Worm (Caenorhabditis elegans) whole organism, young adult: Measurements from ENCODE around the gene bre-1.

Experiments
- C06A6.2 ChIP-seq: fragments of 200-800 bp; sonication (Bioruptor generic); conservative IDR thresholded peaks from 2 replicates; pipeline ENCODE4 v1.3.6; 2022; ENCODE audit warnings: missing genetic modification characterization, missing compliant biosample characterization
- C17E4.6 ChIP-seq: fragments of 200-800 bp; sonication (Bioruptor generic); IDR thresholded peaks from 2 replicates; pipeline ENCODE4 v1.3.6; 2022; ENCODE audit warnings: missing genetic modification reagents, missing genetic modification characterization, missing compliant biosample characterization
- F22D6.2 ChIP-seq: sonication (generic microtip); optimal IDR thresholded peaks from 2 replicates; lab custom pipeline; 2016; ENCODE audit warnings: mild to moderate bottlenecking, missing genetic modification characterization, missing compliant biosample characterization
- F33H1.4 ChIP-seq: fragments of 200-800 bp; sonication (Bioruptor generic); IDR thresholded peaks from 2 replicates; pipeline ENCODE4 v1.3.6; 2022; ENCODE audit warnings: missing genetic modification reagents, missing genetic modification characterization, missing compliant biosample characterization
- F57A8.1 ChIP-seq: fragments of 200-800 bp; sonication (Bioruptor generic); optimal IDR thresholded peaks from 2 replicates; lab custom pipeline; 2018; ENCODE audit warnings: mild to moderate bottlenecking, missing genetic modification characterization, moderate library complexity, missing compliant biosample characterization
- K11D2.4 ChIP-seq: fragments of 200-800 bp; sonication (Bioruptor generic); IDR thresholded peaks from 2 replicates; pipeline ENCODE4 v1.3.6; 2022; ENCODE audit warnings: missing genetic modification reagents, missing genetic modification characterization, missing compliant biosample characterization
- K12H6.12 ChIP-seq: fragments of 200-800 bp; sonication (Bioruptor generic); optimal IDR thresholded peaks from 2 replicates; lab custom pipeline; 2018; ENCODE audit warnings: mild to moderate bottlenecking, missing genetic modification characterization, missing compliant biosample characterization
- Y53F4B.3 ChIP-seq: fragments of 200-800 bp; sonication (Bioruptor generic); IDR thresholded peaks from 2 replicates; pipeline ENCODE4 v1.3.6; 2022; ENCODE audit warnings: missing genetic modification reagents, missing genetic modification characterization, missing compliant biosample characterization
- Y67H2A.10 ChIP-seq: fragments of 200-800 bp; sonication (Bioruptor generic); conservative IDR thresholded peaks from 2 replicates; pipeline ENCODE4 v1.3.6; 2022; ENCODE audit warnings: missing genetic modification reagents, missing genetic modification characterization, missing compliant biosample characterization
- Y95B8A.8 ChIP-seq: fragments of 200-800 bp; sonication (Bioruptor generic); IDR thresholded peaks from 2 replicates; pipeline ENCODE4 v1.3.6; 2022; ENCODE audit warnings: missing genetic modification reagents, missing genetic modification characterization, missing compliant biosample characterization
- ama-1 ChIP-seq, 3 experiments: fragments of 150-350 bp in 1 of 3; sonication (generic microtip) in 2 of 3; optimal IDR thresholded peaks; 2 replicates each; lab custom pipeline; 2014 to 2018; ENCODE audit warnings: missing biosample characterization in 2 of 3, missing genetic modification characterization in 2 of 3, missing genetic modification reagents in 2 of 3
- aptf-2 ChIP-seq: fragments of 200-800 bp; sonication (Bioruptor generic); conservative IDR thresholded peaks from 2 replicates; pipeline ENCODE4 v1.3.6; 2022; ENCODE audit warnings: missing genetic modification reagents, missing genetic modification characterization, missing compliant biosample characterization
- attf-5 ChIP-seq: fragments of 200-800 bp; sonication (Bioruptor generic); optimal IDR thresholded peaks from 2 replicates; lab custom pipeline; 2018; ENCODE audit warnings: mild to moderate bottlenecking, missing genetic modification characterization, missing compliant biosample characterization
- attf-6 ChIP-seq: fragments of 200-800 bp; sonication (Bioruptor generic); IDR thresholded peaks from 2 replicates; pipeline ENCODE4 v1.3.6; 2022; ENCODE audit warnings: missing genetic modification reagents, missing genetic modification characterization, missing compliant biosample characterization
- bed-1 ChIP-seq: fragments of 200-800 bp; sonication (Bioruptor generic); IDR thresholded peaks from 2 replicates; pipeline ENCODE4 v1.3.6; 2022; ENCODE audit warnings: missing genetic modification reagents, missing genetic modification characterization, missing compliant biosample characterization
- ccch-3 ChIP-seq: fragments of 200-800 bp; sonication (Bioruptor generic); optimal IDR thresholded peaks from 2 replicates; lab custom pipeline; 2018; ENCODE audit warnings: mild to moderate bottlenecking, missing genetic modification characterization, missing compliant biosample characterization
- cebp-1 ChIP-seq, 2 experiments: fragments of 200-800 bp in 1 of 2; sonication (Bioruptor generic) in 1 of 2; sonication (generic microtip) in 1 of 2; IDR thresholded peaks in 1 of 2; optimal IDR thresholded peaks in 1 of 2; 2 replicates each; pipeline versions ENCODE4 v1.3.6 to Lab custom; 2017 to 2022; ENCODE audit warnings: missing compliant biosample characterization in 2 of 2, missing genetic modification characterization in 2 of 2, mild to moderate bottlenecking in 1 of 2, missing genetic modification reagents in 1 of 2, moderate library complexity in 1 of 2
- cebp-2 ChIP-seq: fragments of 200-800 bp; sonication (Bioruptor generic); IDR thresholded peaks from 2 replicates; pipeline ENCODE4 v1.3.6; 2022; ENCODE audit warnings: missing genetic modification characterization, missing compliant biosample characterization
- ceh-100 ChIP-seq: fragments of 200-800 bp; sonication (Bioruptor generic); IDR thresholded peaks from 2 replicates; pipeline ENCODE4 v1.3.6; 2022; ENCODE audit warnings: missing genetic modification reagents, missing genetic modification characterization, missing compliant biosample characterization
- ceh-27 ChIP-seq: fragments of 200-800 bp; sonication (Bioruptor generic); optimal IDR thresholded peaks from 2 replicates; lab custom pipeline; 2018; ENCODE audit warnings: mild to moderate bottlenecking, missing genetic modification characterization, moderate library complexity, missing compliant biosample characterization
- ceh-40 ChIP-seq: fragments of 200-800 bp; sonication (Bioruptor generic); IDR thresholded peaks from 2 replicates; pipeline ENCODE4 v1.3.6; 2022; ENCODE audit warnings: missing genetic modification characterization, missing compliant biosample characterization
- chd-7 ChIP-seq: sonication (generic microtip); optimal IDR thresholded peaks from 2 replicates; lab custom pipeline; 2016; ENCODE audit warnings: mild to moderate bottlenecking, missing genetic modification characterization, moderate library complexity, missing compliant biosample characterization
- die-1 ChIP-seq: sonication (generic microtip); optimal IDR thresholded peaks from 2 replicates; lab custom pipeline; 2016; ENCODE audit warnings: missing genotype, mild to moderate bottlenecking, missing genetic modification characterization, missing compliant biosample characterization
- egl-18 ChIP-seq: fragments of 200-800 bp; sonication (Bioruptor generic); IDR thresholded peaks from 2 replicates; pipeline ENCODE4 v1.3.6; 2022; ENCODE audit warnings: missing genetic modification reagents, missing genetic modification characterization, missing compliant biosample characterization
- egrh-3 ChIP-seq: fragments of 200-800 bp; sonication (Bioruptor generic); IDR thresholded peaks from 2 replicates; pipeline ENCODE4 v1.3.6; 2022; ENCODE audit warnings: missing genetic modification reagents, missing genetic modification characterization, missing compliant biosample characterization
- ekl-4 ChIP-seq: fragments of 200-800 bp; sonication (Bioruptor generic); IDR thresholded peaks from 2 replicates; pipeline ENCODE4 v1.3.6; 2022; ENCODE audit warnings: missing genetic modification reagents, missing genetic modification characterization, missing compliant biosample characterization
- gei-17 ChIP-seq: fragments of 200-800 bp; sonication (Bioruptor generic); optimal IDR thresholded peaks from 2 replicates; lab custom pipeline; 2018; ENCODE audit warnings: mild to moderate bottlenecking, missing genetic modification characterization, missing compliant biosample characterization
- hlh-26 ChIP-seq: fragments of 200-800 bp; sonication (Bioruptor generic); conservative IDR thresholded peaks from 2 replicates; pipeline ENCODE4 v1.3.6; 2022; ENCODE audit warnings: missing genetic modification reagents, missing genetic modification characterization, missing compliant biosample characterization
- hmg-1.2 ChIP-seq: fragments of 200-800 bp; sonication (Bioruptor generic); IDR thresholded peaks from 2 replicates; pipeline ENCODE4 v1.3.6; 2022; ENCODE audit warnings: missing genetic modification reagents, missing genetic modification characterization, missing compliant biosample characterization
- lin-40 ChIP-seq: sonication (generic microtip); optimal IDR thresholded peaks from 2 replicates; lab custom pipeline; 2016; ENCODE audit warnings: missing genetic modification characterization, mild to moderate bottlenecking, missing compliant biosample characterization, missing genotype, missing genetic modification reagents
- lir-1 ChIP-seq: fragments of 200-800 bp; sonication (Bioruptor generic); conservative IDR thresholded peaks from 2 replicates; pipeline ENCODE4 v1.3.6; 2022; ENCODE audit warnings: missing genetic modification reagents, missing genetic modification characterization, missing compliant biosample characterization
- madf-6 ChIP-seq: fragments of 200-800 bp; sonication (Bioruptor generic); IDR thresholded peaks from 2 replicates; pipeline ENCODE4 v1.3.6; 2022; ENCODE audit warnings: missing genetic modification reagents, missing genetic modification characterization, missing compliant biosample characterization
- mcd-1 ChIP-seq: fragments of 200-800 bp; sonication (Bioruptor generic); IDR thresholded peaks from 2 replicates; pipeline ENCODE4 v1.3.6; 2022; ENCODE audit warnings: missing genetic modification reagents, missing genetic modification characterization, missing compliant biosample characterization
- mxl-1 ChIP-seq: sonication (generic microtip); optimal IDR thresholded peaks from 2 replicates; lab custom pipeline; 2016; ENCODE audit warnings: missing genetic modification characterization, missing compliant biosample characterization
- nfya-2 ChIP-seq: fragments of 200-800 bp; sonication (Bioruptor generic); IDR thresholded peaks from 2 replicates; pipeline ENCODE4 v1.3.6; 2022; ENCODE audit warnings: missing genetic modification reagents, missing genetic modification characterization, missing compliant biosample characterization
- nfyb-1 ChIP-seq: fragments of 200-800 bp; sonication (Bioruptor generic); IDR thresholded peaks from 2 replicates; pipeline ENCODE4 v1.3.6; 2022; ENCODE audit warnings: missing genetic modification reagents, missing genetic modification characterization, missing compliant biosample characterization
- pbrm-1 ChIP-seq: fragments of 200-800 bp; sonication (Bioruptor generic); IDR thresholded peaks from 2 replicates; pipeline ENCODE4 v1.3.6; 2022; ENCODE audit warnings: missing genetic modification reagents, missing genetic modification characterization, missing compliant biosample characterization
- sdz-38 ChIP-seq: sonication (generic microtip); optimal IDR thresholded peaks from 2 replicates; lab custom pipeline; 2016; ENCODE audit warnings: missing genotype, missing genetic modification characterization, missing compliant biosample characterization
- somi-1 ChIP-seq: fragments of 200-800 bp; sonication (Bioruptor generic); optimal IDR thresholded peaks from 2 replicates; lab custom pipeline; 2018; ENCODE audit warnings: mild to moderate bottlenecking, missing genetic modification characterization, missing compliant biosample characterization
- tbp1 ChIP-seq: fragments of 200-800 bp; sonication (Bioruptor generic); optimal IDR thresholded peaks from 2 replicates; lab custom pipeline; 2018; ENCODE audit warnings: mild to moderate bottlenecking, missing genetic modification characterization, missing compliant biosample characterization
- tbx-9 ChIP-seq: sonication (generic microtip); optimal IDR thresholded peaks from 2 replicates; lab custom pipeline; 2016; ENCODE audit warnings: borderline replicate concordance, missing genetic modification characterization, inconsistent platforms, missing compliant biosample characterization
- tlf-1 ChIP-seq: fragments of 200-800 bp; sonication (Bioruptor generic); optimal IDR thresholded peaks from 2 replicates; lab custom pipeline; 2018; ENCODE audit warnings: mild to moderate bottlenecking, missing genetic modification characterization, missing compliant biosample characterization
- xnd-1 ChIP-seq: sonication (generic microtip); optimal IDR thresholded peaks from 2 replicates; lab custom pipeline; 2016; ENCODE audit warnings: missing genotype, missing genetic modification reagents, missing genetic modification characterization, missing compliant biosample characterization
- zim-3 ChIP-seq: sonication (generic microtip); optimal IDR thresholded peaks from 2 replicates; lab custom pipeline; 2017; ENCODE audit warnings: mild to moderate bottlenecking, missing genetic modification characterization, moderate library complexity, missing compliant biosample characterization
- ztf-18 ChIP-seq: sonication (generic microtip); optimal IDR thresholded peaks from 2 replicates; lab custom pipeline; 2016; ENCODE audit warnings: missing genotype, mild to moderate bottlenecking, missing genetic modification characterization, missing compliant biosample characterization
- ztf-22 ChIP-seq: fragments of 200-800 bp; sonication (Bioruptor generic); optimal IDR thresholded peaks from 2 replicates; lab custom pipeline; 2018; ENCODE audit warnings: mild to moderate bottlenecking, missing genetic modification characterization, moderate library complexity, missing compliant biosample characterization

The bre-1 gene

ce11 chrIV:8949078-8950039 is 37.7 kb upstream of the bre-1 start (continued):
- TF ChIP-seq K12H6.12 (tag; lab: Kevin White, UChicago) (no peak), Y53F4B.3 (GFP tag; lab: Robert Waterston, UW) (no peak), zim-3 (tag; lab: Kevin White, UChicago) (no peak), lir-1 (GFP tag; lab: Robert Waterston, UW) (no peak; the same call in 1 of the 2 replicates), cebp-2 (GFP tag; lab: Robert Waterston, UW) (no peak), chd-7 (tag; lab: Kevin White, UChicago) (peak; percentile 78), ztf-18 (tag; lab: Kevin White, UChicago) (no peak), tbp1 (GFP tag; lab: Kevin White, UChicago) (peak; percentile 45), ceh-100 (GFP tag; lab: Robert Waterston, UW) (no peak), tbx-9 (tag; lab: Kevin White, UChicago) (no peak), sdz-38 (tag; lab: Kevin White, UChicago) (no peak), bed-1 (no peak), ztf-22 (GFP tag; lab: Kevin White, UChicago) (peak; percentile 43), attf-6 (no peak), Y95B8A.8 (GFP tag; lab: Robert Waterston, UW) (no peak), tlf-1 (peak; percentile 32), K11D2.4 (peak; percentile 68), mxl-1 (tag; lab: Kevin White, UChicago) (no peak), ceh-40 (no peak), lin-40 (tag; lab: Kevin White, UChicago) (peak; percentile 94), die-1 (tag; lab: Kevin White, UChicago) (peak; percentile 19), ekl-4 (peak; percentile 42; the same call in 1 of the 2 replicates), hlh-26 (GFP tag; lab: Robert Waterston, UW) (no peak), mcd-1 (GFP tag; lab: Robert Waterston, UW) (no peak; the same call in 1 of the 2 replicates), egl-18 (no peak), C06A6.2 (GFP tag; lab: Robert Waterston, UW) (peak; percentile 67), aptf-2 (GFP tag; lab: Robert Waterston, UW) (no peak), attf-5 (peak; percentile 62), F33H1.4 (GFP tag; lab: Robert Waterston, UW) (no peak), xnd-1 (tag; lab: Kevin White, UChicago) (no peak), egrh-3 (GFP tag; lab: Robert Waterston, UW) (no peak), madf-6 (GFP tag; lab: Robert Waterston, UW) (no peak), ama-1 (optimal IDR thresholded peaks at IDR 0.05; lab: Kevin White, UChicago) (no peak), ama-1 (GFP tag; optimal IDR thresholded peaks at IDR 0.05; lab: Kevin White, UChicago) (no peak), nfya-2 (GFP tag; lab: Robert Waterston, UW) (no peak), cebp-1 (GFP tag; IDR thresholded peaks at IDR 0.05; lab: Robert Waterston, UW) (0 out of 2 replicates have a peak, but pooled peaks have one; percentile 29), cebp-1 (tag; optimal IDR thresholded peaks at IDR 0.05; lab: Kevin White, UChicago) (peak; percentile 82), nfyb-1 (no peak), pbrm-1 (GFP tag; lab: Robert Waterston, UW) (no peak), F57A8.1 (GFP tag; lab: Kevin White, UChicago) (no peak), hmg-1.2 (GFP tag; lab: Robert Waterston, UW) (peak; percentile 56), ccch-3 (GFP tag; lab: Kevin White, UChicago) (no peak), Y67H2A.10 (GFP tag; lab: Robert Waterston, UW) (no peak), gei-17 (GFP tag; lab: Kevin White, UChicago) (peak; percentile 50), F22D6.2 (tag; lab: Kevin White, UChicago) (peak; percentile 69), C17E4.6 (GFP tag; lab: Robert Waterston, UW) (no peak), ceh-27 (GFP tag; lab: Kevin White, UChicago) (peak; percentile 70), somi-1 (peak; percentile 95)
